Worm (Caenorhabditis elegans) whole organism, young adult: ENCODE data around the gene R151.1.

Experiments used
- F49E8.2 ChIP-seq: sonication (generic microtip); optimal IDR thresholded peaks from 3 replicates; lab custom pipeline; 2017; ENCODE audit warnings: missing genetic modification characterization, mild to moderate bottlenecking, missing compliant biosample characterization, antibody characterized with exemption, moderate library complexity; ENCODE audit not compliant: insufficient read depth
- ama-1 ChIP-seq, 3 experiments: fragments of 150-350 bp in 1 of 3; sonication (generic microtip) in 2 of 3; optimal IDR thresholded peaks; 2 replicates each; lab custom pipeline; 2014 to 2018; ENCODE audit warnings: missing biosample characterization in 2 of 3, missing genetic modification characterization in 2 of 3, missing genetic modification reagents in 2 of 3
- aptf-2 ChIP-seq: fragments of 200-800 bp; sonication (Bioruptor generic); conservative IDR thresholded peaks from 2 replicates; pipeline ENCODE4 v1.3.6; 2022; ENCODE audit warnings: missing genetic modification reagents, missing genetic modification characterization, missing compliant biosample characterization
- attf-5 ChIP-seq: fragments of 200-800 bp; sonication (Bioruptor generic); optimal IDR thresholded peaks from 2 replicates; lab custom pipeline; 2018; ENCODE audit warnings: mild to moderate bottlenecking, missing genetic modification characterization, missing compliant biosample characterization
- die-1 ChIP-seq: sonication (generic microtip); optimal IDR thresholded peaks from 2 replicates; lab custom pipeline; 2016; ENCODE audit warnings: missing genotype, mild to moderate bottlenecking, missing genetic modification characterization, missing compliant biosample characterization
- gei-17 ChIP-seq: fragments of 200-800 bp; sonication (Bioruptor generic); optimal IDR thresholded peaks from 2 replicates; lab custom pipeline; 2018; ENCODE audit warnings: mild to moderate bottlenecking, missing genetic modification characterization, missing compliant biosample characterization
- lag-1 ChIP-seq: fragments of 200-800 bp; sonication (Bioruptor generic); IDR thresholded peaks from 2 replicates; pipeline ENCODE4 v1.3.6; 2022; ENCODE audit warnings: missing genetic modification reagents, missing genetic modification characterization, missing compliant biosample characterization
- lin-35 ChIP-seq, 3 experiments: fragments of 150-350 bp in 2 of 3; sonication (generic microtip) in 1 of 3; optimal IDR thresholded peaks; 2 replicates each; lab custom pipeline; 2014 to 2018; ENCODE audit warnings: missing biosample characterization in 3 of 3, missing genetic modification characterization in 3 of 3, missing genetic modification reagents in 3 of 3
- madf-8 ChIP-seq: fragments of 200-800 bp; sonication (Bioruptor generic); conservative IDR thresholded peaks from 2 replicates; pipeline ENCODE4 v1.3.6; 2022; ENCODE audit warnings: missing genetic modification reagents, missing genetic modification characterization, missing compliant biosample characterization
- ztf-3 ChIP-seq: fragments of 200-800 bp; sonication (Bioruptor generic); optimal IDR thresholded peaks from 2 replicates; lab custom pipeline; 2018; ENCODE audit warnings: mild to moderate bottlenecking, missing genetic modification characterization, missing compliant biosample characterization

DNA sequence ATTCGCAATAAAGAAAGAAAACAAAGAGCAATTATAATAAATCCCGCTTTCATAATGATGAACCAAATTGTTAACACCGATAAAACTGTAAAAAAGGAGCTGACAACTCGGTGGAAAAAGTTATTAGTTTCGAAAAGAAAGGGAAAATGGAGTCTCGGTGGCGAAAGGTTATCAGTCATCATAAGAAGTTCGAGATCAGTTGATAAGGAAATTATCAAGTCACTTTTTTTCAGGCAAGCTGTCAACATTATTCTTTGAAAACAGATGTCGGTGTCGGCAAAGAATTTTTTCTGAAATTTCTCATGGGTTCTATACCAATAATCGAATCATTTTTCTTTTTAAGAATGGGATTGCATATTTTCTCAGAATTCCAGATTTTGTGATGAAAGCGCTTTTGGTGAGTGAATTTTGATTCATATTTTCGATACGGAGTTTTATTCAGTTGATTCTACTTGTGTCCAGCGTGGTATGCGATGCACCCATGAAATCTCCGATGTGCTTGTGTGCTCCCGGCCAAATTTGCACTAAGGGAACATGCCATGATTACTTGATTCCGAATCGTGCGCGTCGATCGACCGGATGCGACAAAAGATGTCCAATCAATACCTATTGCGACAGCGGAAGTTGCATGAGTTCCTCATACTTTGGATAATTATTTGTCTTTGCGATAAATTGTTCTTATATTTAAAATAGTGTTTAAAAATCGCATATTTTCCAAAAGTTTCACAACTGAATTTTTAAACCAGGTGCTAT lies 27.9 kb upstream of the R151.1 start, which contains the start of the genes F37C12.21 and F37C12.10:
- TF ChIP-seq lag-1 (no peak), aptf-2 (GFP tag; lab: Robert Waterston, UW) (no peak), F49E8.2 (tag; lab: Kevin White, UChicago) (no peak), attf-5 (GFP tag; lab: Kevin White, UChicago) (no peak), die-1 (tag; lab: Kevin White, UChicago) (no peak), gei-17 (GFP tag; lab: Kevin White, UChicago) (no peak), madf-8 (GFP tag; lab: Robert Waterston, UW) (no peak), lin-35 (GFP tag; optimal IDR thresholded peaks at IDR 0.05; lab: Kevin White, UChicago) (no peak), ztf-3 (GFP tag; lab: Kevin White, UChicago) (no peak), ama-1 (optimal IDR thresholded peaks at IDR 0.05; lab: Kevin White, UChicago) (no peak), ama-1 (GFP tag; optimal IDR thresholded peaks at IDR 0.05; lab: Kevin White, UChicago) (peak in 1 of 2 experiments; percentile 25)
